Worm (Caenorhabditis elegans) whole organism, late embryonic: ENCODE results near the gene pot-1.

ENCODE experiments used
- K02D7.2 ChIP-seq: sonication (generic microtip); optimal IDR thresholded peaks from 2 replicates; lab custom pipeline; 2017; ENCODE audit warnings: mild to moderate bottlenecking, missing genetic modification characterization, missing compliant biosample characterization
- Y22D7AL.16 ChIP-seq: sonication (generic microtip); optimal IDR thresholded peaks from 2 replicates; lab custom pipeline; 2016; ENCODE audit warnings: missing genetic modification characterization, missing compliant biosample characterization
- ama-1 ChIP-seq: fragments of 150-350 bp; optimal IDR thresholded peaks from 2 replicates; lab custom pipeline; 2014
- ceh-14 ChIP-seq: sonication (generic microtip); optimal IDR thresholded peaks from 2 replicates; lab custom pipeline; 2016; ENCODE audit warnings: missing genotype, missing genetic modification characterization, missing compliant biosample characterization
- ceh-24 ChIP-seq: sonication (generic microtip); optimal IDR thresholded peaks from 2 replicates; lab custom pipeline; 2016; ENCODE audit warnings: mild to moderate bottlenecking, missing genetic modification characterization, missing compliant biosample characterization
- ceh-30 ChIP-seq: fragments of 150-350 bp; optimal IDR thresholded peaks from 2 replicates; lab custom pipeline; 2014; ENCODE audit warnings: missing biosample characterization, missing genetic modification characterization
- elt-2 ChIP-seq: sonication (generic microtip); optimal IDR thresholded peaks from 2 replicates; lab custom pipeline; 2016; ENCODE audit warnings: missing genetic modification reagents, missing genetic modification characterization, missing compliant biosample characterization
- elt-4 ChIP-seq: sonication (generic microtip); optimal IDR thresholded peaks from 2 replicates; lab custom pipeline; 2016; ENCODE audit warnings: missing genetic modification characterization, missing compliant biosample characterization
- ets-4 ChIP-seq: sonication (generic microtip); optimal IDR thresholded peaks from 2 replicates; lab custom pipeline; 2016; ENCODE audit warnings: missing genetic modification characterization, missing compliant biosample characterization
- fkh-10 ChIP-seq: fragments of 150-350 bp; optimal IDR thresholded peaks from 2 replicates; lab custom pipeline; 2014; ENCODE audit warnings: missing biosample characterization, missing genetic modification reagents, missing genetic modification characterization
- fkh-6 ChIP-seq: sonication (generic microtip); optimal IDR thresholded peaks from 2 replicates; lab custom pipeline; 2016; ENCODE audit warnings: missing genetic modification characterization, missing compliant biosample characterization
- gmeb-2 ChIP-seq: sonication (generic microtip); optimal IDR thresholded peaks from 2 replicates; lab custom pipeline; 2016; ENCODE audit warnings: missing genetic modification characterization, inconsistent platforms, missing compliant biosample characterization
- hlh-30 ChIP-seq: sonication (generic microtip); optimal IDR thresholded peaks from 2 replicates; lab custom pipeline; 2017; ENCODE audit warnings: antibody characterized with exemption, missing genetic modification characterization, missing compliant biosample characterization; ENCODE audit not compliant: insufficient read depth
- hlh-6 ChIP-seq: sonication (generic microtip); optimal IDR thresholded peaks from 2 replicates; lab custom pipeline; 2016; ENCODE audit warnings: missing genotype, missing genetic modification characterization, missing compliant biosample characterization
- hlh-8 ChIP-seq: sonication (generic microtip); optimal IDR thresholded peaks from 2 replicates; lab custom pipeline; 2016; ENCODE audit warnings: missing genotype, missing genetic modification characterization, missing compliant biosample characterization
- madf-2 ChIP-seq: sonication (generic microtip); optimal IDR thresholded peaks from 2 replicates; lab custom pipeline; 2017; ENCODE audit warnings: missing genetic modification characterization, missing compliant biosample characterization
- mec-3 ChIP-seq: sonication (generic microtip); optimal IDR thresholded peaks from 2 replicates; lab custom pipeline; 2016; ENCODE audit warnings: borderline replicate concordance, missing genetic modification characterization, missing compliant biosample characterization
- nfya-1 ChIP-seq: sonication (generic microtip); optimal IDR thresholded peaks from 2 replicates; lab custom pipeline; 2017; ENCODE audit warnings: missing genetic modification characterization, mild to moderate bottlenecking, missing compliant biosample characterization, antibody characterized with exemption, moderate library complexity
- nhr-232 ChIP-seq: sonication (generic microtip); optimal IDR thresholded peaks from 2 replicates; lab custom pipeline; 2016; ENCODE audit warnings: missing genetic modification characterization, missing compliant biosample characterization
- pag-3 ChIP-seq: sonication (generic microtip); optimal IDR thresholded peaks from 2 replicates; lab custom pipeline; 2016; ENCODE audit warnings: missing compliant biosample characterization, missing genetic modification characterization, borderline replicate concordance
- pha-2 ChIP-seq: sonication (generic microtip); optimal IDR thresholded peaks from 2 replicates; lab custom pipeline; 2017; ENCODE audit warnings: mild to moderate bottlenecking, missing genetic modification characterization, missing compliant biosample characterization
- pha-4 ChIP-seq: fragments of 150-350 bp; optimal IDR thresholded peaks from 2 replicates; lab custom pipeline; 2018; ENCODE audit warnings: missing biosample characterization, missing genetic modification reagents, missing genetic modification characterization
- pros-1 ChIP-seq: fragments of 150-350 bp; optimal IDR thresholded peaks from 2 replicates; lab custom pipeline; 2014; ENCODE audit warnings: missing biosample characterization, missing genetic modification reagents, missing genetic modification characterization
- sdc-2 ChIP-seq: sonication (generic microtip); optimal IDR thresholded peaks from 2 replicates; lab custom pipeline; 2016; ENCODE audit warnings: missing genotype, missing genetic modification characterization, missing compliant biosample characterization
- unc-42 ChIP-seq: sonication (generic microtip); optimal IDR thresholded peaks from 2 replicates; lab custom pipeline; 2016; ENCODE audit warnings: missing genotype, missing genetic modification characterization, missing compliant biosample characterization
- unc-86 ChIP-seq: sonication (generic microtip); optimal IDR thresholded peaks from 2 replicates; lab custom pipeline; 2016; ENCODE audit warnings: missing genetic modification characterization, missing compliant biosample characterization
- ztf-16 ChIP-seq: sonication (generic microtip); optimal IDR thresholded peaks from 2 replicates; lab custom pipeline; 2017; ENCODE audit warnings: missing genetic modification characterization, missing compliant biosample characterization

The pot-1 gene

ce11 chrIII:7178497-7178896 lies 45.0 kb upstream of the pot-1 start:
- no peak for TF ChIP-seq unc-42 (tag; lab: Kevin White, UChicago)
- TF ChIP-seq hlh-30 (tag; lab: Kevin White, UChicago): no peak
- no peak for TF ChIP-seq gmeb-2
- TF ChIP-seq ceh-30 (tag; lab: Kevin White, UChicago): no peak
- no peak for TF ChIP-seq madf-2 (tag; lab: Kevin White, UChicago)
- no peak for TF ChIP-seq ets-4 (tag; lab: Kevin White, UChicago)

ce11 chrIII:7170090-7170489 lies 36.6 kb upstream of the pot-1 start:
- TF ChIP-seq nfya-1 (tag; lab: Kevin White, UChicago): no peak
- no peak for TF ChIP-seq hlh-30 (tag; lab: Kevin White, UChicago)
- no peak for TF ChIP-seq pha-4 (tag; lab: Kevin White, UChicago)
- TF ChIP-seq fkh-10 (GFP tag; lab: Kevin White, UChicago): no peak
- TF ChIP-seq ztf-16 (tag; lab: Kevin White, UChicago): no peak
- no peak for TF ChIP-seq ets-4 (tag; lab: Kevin White, UChicago)
- TF ChIP-seq Y22D7AL.16: no peak
- TF ChIP-seq ama-1 (lab: Kevin White, UChicago): no peak

ce11 chrIII:7167568-7167937 lies 34.1 kb upstream of the pot-1 start, which contains the start of gene acs-4:
TSS of gene acs-4 (plus strand) at chrIII:7167838.
- TF ChIP-seq sdc-2 (tag; lab: Kevin White, UChicago) (no peak), pag-3 (tag; lab: Kevin White, UChicago) (no peak), ceh-14 (tag; lab: Kevin White, UChicago) (no peak), fkh-6 (tag; lab: Kevin White, UChicago) (no peak), nhr-232 (tag; lab: Kevin White, UChicago) (no peak), ets-4 (tag; lab: Kevin White, UChicago) (no peak), pros-1 (tag; lab: Kevin White, UChicago) (no peak), mec-3 (tag; lab: Kevin White, UChicago) (no peak)

ce11 chrIII:7166664-7167567 lies 33.4 kb upstream of the pot-1 start:
- TF ChIP-seq elt-2 (tag; lab: Kevin White, UChicago): peak; percentile 91
- no peak for TF ChIP-seq hlh-8 (tag; lab: Kevin White, UChicago)
- TF ChIP-seq nfya-1 (tag; lab: Kevin White, UChicago): peak; percentile 8
- TF ChIP-seq fkh-6 (tag; lab: Kevin White, UChicago): no peak

ce11 chrIII:7165816-7166229 lies 32.3 kb upstream of the pot-1 start:
- no peak for TF ChIP-seq pha-2
- TF ChIP-seq elt-2 (tag; lab: Kevin White, UChicago): peak; percentile 45
- no peak for TF ChIP-seq fkh-6 (tag; lab: Kevin White, UChicago)

ce11 chrIII:7165276-7165675 lies 31.8 kb upstream of the pot-1 start:
- TF ChIP-seq nhr-232 (tag; lab: Kevin White, UChicago) (no peak), ceh-24 (tag; lab: Kevin White, UChicago) (no peak), K02D7.2 (tag; lab: Kevin White, UChicago) (no peak), hlh-6 (tag; lab: Kevin White, UChicago) (no peak), elt-4 (tag; lab: Kevin White, UChicago) (no peak), unc-86 (tag; lab: Kevin White, UChicago) (no peak)
